Worm (Caenorhabditis elegans): ENCODE measurements around the gene fbxa-12.

Gene fbxa-12

DNA sequence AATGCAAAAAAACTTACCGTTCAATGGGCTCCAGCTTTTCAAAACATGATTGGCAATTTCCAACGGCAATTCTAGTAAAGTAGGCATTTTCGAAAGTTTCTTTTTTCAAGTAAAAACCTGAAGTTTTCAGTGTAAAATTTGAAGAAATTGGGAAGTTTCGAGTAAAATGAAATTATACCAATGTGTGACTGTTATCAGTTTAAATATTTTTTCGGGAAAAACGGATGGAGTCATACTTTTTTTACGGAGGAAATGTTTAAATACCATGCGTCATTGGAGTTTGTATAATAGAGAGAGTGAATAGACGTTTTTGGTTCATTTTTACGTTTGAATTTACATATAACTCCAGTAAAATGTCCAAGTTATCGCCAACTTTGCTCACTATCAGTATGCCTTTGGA lies at the start of gene fbxa-12:
Gene fbxa-12, plus strand, starts transcription at position 301 of the 400 bp plus-strand sequence.
- TF ChIP-seq F13C5.2 (tag; optimal IDR thresholded peaks at IDR 0.05) (no peak), hnd-1 (tag; optimal IDR thresholded peaks at IDR 0.05) (no peak), ceh-13 (GFP tag; optimal IDR thresholded peaks at IDR 0.05) (no peak), ama-1 (optimal IDR thresholded peaks at IDR 0.05) (no peak), ets-7 (tag; optimal IDR thresholded peaks at IDR 0.05) (no peak), aly-1 (tag; optimal IDR thresholded peaks at IDR 0.05) (no peak), ceh-36 (tag; optimal IDR thresholded peaks at IDR 0.05) (no peak), flt-1 (GFP tag; IDR thresholded peaks at IDR 0.05) (no peak), hmg-4 (GFP tag; optimal IDR thresholded peaks at IDR 0.05) (no peak), sea-1 (GFP tag; conservative IDR thresholded peaks at IDR 0.05) (no peak), hmbx-1 (tag; optimal IDR thresholded peaks at IDR 0.05) (no peak), tra-4 (tag; optimal IDR thresholded peaks at IDR 0.05) (no peak), tbx-37 (GFP tag; conservative IDR thresholded peaks at IDR 0.05) (no peak), tbx-11 (GFP tag; IDR thresholded peaks at IDR 0.05) (no peak), scrt-1 (GFP tag; IDR thresholded peaks at IDR 0.05) (no peak), B0310.2 (tag; optimal IDR thresholded peaks at IDR 0.05) (no peak), pes-1 (GFP tag; IDR thresholded peaks at IDR 0.05) (no peak)

DNA sequence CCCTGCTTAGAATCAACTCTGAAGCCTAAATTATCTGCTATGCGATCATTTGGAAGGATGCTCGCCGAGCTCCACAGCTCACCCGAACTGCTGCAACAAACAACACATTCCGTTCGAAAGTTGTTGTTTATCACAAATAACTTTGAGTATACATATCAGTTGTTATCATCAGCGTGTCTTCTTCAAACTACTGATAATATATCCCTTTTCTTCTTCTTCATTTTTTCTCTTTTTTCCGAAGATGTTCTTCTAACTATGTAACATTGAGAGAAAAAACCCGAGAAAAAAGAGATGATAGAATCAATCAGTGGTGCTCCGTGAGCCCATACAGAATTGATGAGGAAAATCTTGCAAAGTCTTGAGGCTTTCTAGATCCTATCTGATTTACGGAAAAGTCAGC lies 49.0 kb upstream of the fbxa-12 start:
- TF ChIP-seq ceh-13 (GFP tag; optimal IDR thresholded peaks at IDR 0.05) (no peak), ets-7 (tag; optimal IDR thresholded peaks at IDR 0.05) (no peak), B0310.2 (tag; optimal IDR thresholded peaks at IDR 0.05) (no peak)

DNA sequence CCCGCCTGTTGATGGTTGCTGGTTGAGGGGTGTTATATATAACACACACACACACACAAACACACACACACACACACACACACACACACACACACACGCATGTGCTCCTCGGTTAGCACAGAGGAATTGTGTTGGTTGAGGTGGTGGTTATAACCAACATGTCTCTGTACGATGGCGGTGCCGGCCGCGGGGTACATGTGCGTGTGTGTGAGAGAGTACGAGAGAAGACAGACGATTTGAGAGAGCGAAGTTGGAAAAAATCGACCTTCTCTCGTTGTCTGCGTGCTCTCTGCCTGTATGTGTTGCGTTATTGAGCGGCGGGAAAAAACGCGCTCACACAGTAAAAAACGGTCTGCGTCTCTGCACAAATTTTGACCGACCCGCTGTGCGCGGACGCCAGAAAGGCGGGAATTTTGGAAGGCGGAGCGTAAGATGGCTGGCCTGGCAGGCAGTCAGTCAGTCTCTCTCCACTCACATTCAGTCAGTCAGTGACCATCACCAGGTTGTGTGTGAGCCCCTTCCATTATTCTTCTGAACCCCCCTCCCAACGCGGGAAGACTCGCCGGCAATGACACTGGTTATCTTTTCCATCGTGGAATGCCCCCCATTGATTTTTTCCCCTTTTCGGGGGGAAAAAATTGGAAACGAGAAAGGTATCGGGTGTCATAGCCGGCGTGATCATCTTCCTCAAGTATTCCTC lies 47.5 kb upstream of the fbxa-12 start:
- TF ChIP-seq flt-1 (GFP tag; IDR thresholded peaks at IDR 0.05) (0 out of 2 replicates have a peak, but pooled peaks have one; percentile 2), hmg-4 (GFP tag; optimal IDR thresholded peaks at IDR 0.05) (peak; percentile 49), scrt-1 (GFP tag; IDR thresholded peaks at IDR 0.05) (0 out of 2 replicates have a peak, but pooled peaks have one; percentile 47), sea-1 (GFP tag; conservative IDR thresholded peaks at IDR 0.05) (0 out of 2 replicates have a peak, but pooled peaks have one; percentile 38), aly-1 (tag; optimal IDR thresholded peaks at IDR 0.05) (no peak), ama-1 (optimal IDR thresholded peaks at IDR 0.05) (peak; percentile 95), F13C5.2 (tag; optimal IDR thresholded peaks at IDR 0.05) (peak; percentile 29), ceh-13 (GFP tag; optimal IDR thresholded peaks at IDR 0.05) (no peak), ceh-36 (tag; optimal IDR thresholded peaks at IDR 0.05) (no peak)

ce11 chrIII:2197706-2198105 lies 21.8 kb upstream of the fbxa-12 start, which contains the start of gene C39B5.6:
Gene C39B5.6, plus strand, starts transcription at chrIII:2198006.
- no peak for TF ChIP-seq F13C5.2 (tag; optimal IDR thresholded peaks at IDR 0.05)
- no peak for TF ChIP-seq tbx-37 (GFP tag; conservative IDR thresholded peaks at IDR 0.05)
- no peak for TF ChIP-seq ceh-36 (tag; optimal IDR thresholded peaks at IDR 0.05)
- no peak for TF ChIP-seq flt-1 (GFP tag; IDR thresholded peaks at IDR 0.05)
- no peak for TF ChIP-seq pes-1 (GFP tag; IDR thresholded peaks at IDR 0.05)
- TF ChIP-seq aly-1 (tag; optimal IDR thresholded peaks at IDR 0.05): no peak
- TF ChIP-seq hnd-1 (tag; optimal IDR thresholded peaks at IDR 0.05): no peak
- no peak for TF ChIP-seq hmg-4 (GFP tag; optimal IDR thresholded peaks at IDR 0.05)
- TF ChIP-seq tbx-11 (GFP tag; IDR thresholded peaks at IDR 0.05): no peak
- no peak for TF ChIP-seq hmbx-1 (tag; optimal IDR thresholded peaks at IDR 0.05)
- TF ChIP-seq sea-1 (GFP tag; conservative IDR thresholded peaks at IDR 0.05): no peak
- no peak for TF ChIP-seq B0310.2 (tag; optimal IDR thresholded peaks at IDR 0.05)
- no peak for TF ChIP-seq ceh-13 (GFP tag; optimal IDR thresholded peaks at IDR 0.05)
- TF ChIP-seq scrt-1 (GFP tag; IDR thresholded peaks at IDR 0.05): no peak
- TF ChIP-seq ets-7 (tag; optimal IDR thresholded peaks at IDR 0.05): no peak
- TF ChIP-seq ama-1 (optimal IDR thresholded peaks at IDR 0.05): no peak
- no peak for TF ChIP-seq tra-4 (tag; optimal IDR thresholded peaks at IDR 0.05)

DNA sequence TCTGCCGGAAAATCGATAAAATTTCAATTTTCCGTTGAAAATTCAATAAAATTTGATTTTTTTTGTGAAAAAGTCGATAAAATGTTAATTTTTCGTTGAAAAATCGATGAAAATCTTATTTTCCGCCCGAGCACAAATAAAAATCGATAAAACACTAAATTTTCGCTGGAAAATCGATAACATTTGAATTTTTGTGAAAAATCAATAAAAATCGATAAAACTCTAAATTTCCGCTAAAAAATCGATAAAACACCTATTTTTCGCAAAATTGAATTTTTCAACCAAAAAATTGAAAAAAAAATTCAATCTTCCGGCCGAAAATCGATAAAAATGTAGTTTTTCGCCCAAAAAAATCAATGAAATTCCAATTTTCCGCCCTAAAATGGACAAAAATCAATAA lies 14.4 kb upstream of the fbxa-12 start:
- no peak for TF ChIP-seq sea-1 (GFP tag; conservative IDR thresholded peaks at IDR 0.05)
- TF ChIP-seq scrt-1 (GFP tag; IDR thresholded peaks at IDR 0.05): no peak
- TF ChIP-seq flt-1 (GFP tag; IDR thresholded peaks at IDR 0.05): no peak
- no peak for TF ChIP-seq tbx-37 (GFP tag; conservative IDR thresholded peaks at IDR 0.05)
- TF ChIP-seq pes-1 (GFP tag; IDR thresholded peaks at IDR 0.05): no peak
- no peak for TF ChIP-seq hnd-1 (tag; optimal IDR thresholded peaks at IDR 0.05)
- no peak for TF ChIP-seq ets-7 (tag; optimal IDR thresholded peaks at IDR 0.05)
- TF ChIP-seq ceh-36 (tag; optimal IDR thresholded peaks at IDR 0.05): no peak
- TF ChIP-seq B0310.2 (tag; optimal IDR thresholded peaks at IDR 0.05): no peak
- no peak for TF ChIP-seq F13C5.2 (tag; optimal IDR thresholded peaks at IDR 0.05)
- no peak for TF ChIP-seq tbx-11 (GFP tag; IDR thresholded peaks at IDR 0.05)
- TF ChIP-seq hmbx-1 (tag; optimal IDR thresholded peaks at IDR 0.05): no peak
- TF ChIP-seq ceh-13 (GFP tag; optimal IDR thresholded peaks at IDR 0.05): no peak
- TF ChIP-seq aly-1 (tag; optimal IDR thresholded peaks at IDR 0.05): no peak
- no peak for TF ChIP-seq ama-1 (optimal IDR thresholded peaks at IDR 0.05)

DNA sequence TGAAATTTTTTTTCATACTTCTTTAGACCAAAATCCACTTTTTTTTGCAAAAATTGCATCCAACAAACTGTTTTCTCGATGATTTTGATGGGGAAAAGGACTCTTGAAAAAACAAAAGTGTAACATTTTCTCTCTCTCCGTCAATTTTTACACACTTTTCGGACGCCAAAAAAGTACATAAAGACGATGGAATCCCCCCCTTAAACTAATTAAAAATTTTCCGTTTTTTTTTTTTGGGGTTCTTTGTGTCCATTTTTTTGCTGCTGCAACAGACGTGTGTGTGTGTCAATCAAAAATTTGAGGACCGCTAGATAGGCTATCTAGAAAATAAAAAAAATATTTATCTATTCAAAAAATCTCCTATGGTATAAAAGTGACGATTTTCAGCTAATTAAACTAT lies 11.6 kb upstream of the fbxa-12 start, which contains the start of gene C39B5.5:
Gene C39B5.5, plus strand, starts transcription at position 301 of the 400 bp plus-strand sequence.
- TF ChIP-seq aly-1 (tag; optimal IDR thresholded peaks at IDR 0.05): no peak
- no peak for TF ChIP-seq hnd-1 (tag; optimal IDR thresholded peaks at IDR 0.05)
- no peak for TF ChIP-seq ceh-36 (tag; optimal IDR thresholded peaks at IDR 0.05)
- TF ChIP-seq tra-4 (tag; optimal IDR thresholded peaks at IDR 0.05): no peak
- no peak for TF ChIP-seq hmbx-1 (tag; optimal IDR thresholded peaks at IDR 0.05)
- TF ChIP-seq F13C5.2 (tag; optimal IDR thresholded peaks at IDR 0.05): no peak
- no peak for TF ChIP-seq ama-1 (optimal IDR thresholded peaks at IDR 0.05)
- no peak for TF ChIP-seq pes-1 (GFP tag; IDR thresholded peaks at IDR 0.05)
- TF ChIP-seq tbx-37 (GFP tag; conservative IDR thresholded peaks at IDR 0.05): no peak

DNA sequence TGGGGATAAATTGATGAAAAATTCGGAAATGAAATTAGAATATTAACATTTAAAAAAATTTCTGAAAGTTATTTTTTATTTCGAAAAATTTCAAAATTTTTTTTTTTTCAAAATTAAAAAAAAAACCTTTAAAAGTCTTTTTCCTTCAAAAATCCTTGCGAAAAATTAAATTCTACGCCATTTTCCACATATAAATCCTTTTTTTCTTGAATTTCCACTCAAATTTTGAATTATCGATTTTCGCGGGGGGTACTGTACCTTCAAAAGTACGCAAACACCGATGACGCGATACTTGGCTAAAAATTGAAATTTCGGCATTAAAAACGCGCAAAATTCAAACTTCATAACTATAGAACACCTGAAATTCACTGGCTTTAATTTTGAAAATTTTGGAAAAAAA lies 8.9 kb upstream of the fbxa-12 start:
- TF ChIP-seq tbx-11 (GFP tag; IDR thresholded peaks at IDR 0.05) (no peak), hmg-4 (GFP tag; optimal IDR thresholded peaks at IDR 0.05) (no peak), ets-7 (tag; optimal IDR thresholded peaks at IDR 0.05) (no peak)

All from whole organism, early embryonic.